Worm (Caenorhabditis elegans) whole organism, L4 larva: ENCODE measurements around the gene col-92.
A peak's percentile ranks its signal among the peaks of the same experiment; 100 is the strongest.

Source experiments
- F26F4.8 ChIP-seq: fragments of 200-800 bp; sonication (Bioruptor generic); conservative IDR thresholded peaks from 2 replicates; pipeline ENCODE4 v1.3.6; 2022; ENCODE audit warnings: missing genetic modification characterization, missing compliant biosample characterization
- F44E2.7 ChIP-seq: fragments of 200-800 bp; sonication (Bioruptor generic); IDR thresholded peaks from 2 replicates; pipeline ENCODE4 v2.1.2; 2022; ENCODE audit warnings: missing genetic modification characterization, missing compliant biosample characterization
- Y105C5A.15 ChIP-seq: fragments of 200-800 bp; sonication (Bioruptor generic); IDR thresholded peaks from 2 replicates; pipeline ENCODE4 v1.3.6; 2022; ENCODE audit warnings: missing genetic modification characterization, missing compliant biosample characterization
- Y48G9A.11 ChIP-seq: fragments of 200-800 bp; sonication (Bioruptor generic); IDR thresholded peaks from 2 replicates; pipeline ENCODE4 v1.3.6; 2022; ENCODE audit warnings: missing genetic modification reagents, missing genetic modification characterization, missing compliant biosample characterization
- ZK337.2 ChIP-seq: fragments of 200-800 bp; sonication (Bioruptor generic); IDR thresholded peaks from 2 replicates; pipeline ENCODE4 v1.3.6; 2022; ENCODE audit warnings: missing genetic modification reagents, missing genetic modification characterization, missing compliant biosample characterization
- arid-1 ChIP-seq: fragments of 200-800 bp; sonication (Bioruptor generic); conservative IDR thresholded peaks from 2 replicates; pipeline ENCODE4 v1.3.6; 2022; ENCODE audit warnings: missing genetic modification reagents, missing genetic modification characterization, missing compliant biosample characterization
- ceh-32 ChIP-seq: sonication (generic microtip); optimal IDR thresholded peaks from 2 replicates; lab custom pipeline; 2016; ENCODE audit warnings: mild to moderate bottlenecking, missing genetic modification characterization, missing compliant biosample characterization; ENCODE audit not compliant: poor library complexity
- ceh-62 ChIP-seq: sonication (generic microtip); optimal IDR thresholded peaks from 2 replicates; lab custom pipeline; 2017; ENCODE audit warnings: missing biosample characterization, missing genetic modification characterization
- ces-1 ChIP-seq: fragments of 150-350 bp; sonication (generic microtip); optimal IDR thresholded peaks from 4 replicates; lab custom pipeline; 2014; ENCODE audit warnings: missing biosample characterization, missing genetic modification reagents, missing genetic modification characterization
- ctbp-1 ChIP-seq: fragments of 200-800 bp; sonication (Bioruptor generic); IDR thresholded peaks from 2 replicates; pipeline ENCODE4 v1.3.6; 2022; ENCODE audit warnings: missing genetic modification reagents, missing genetic modification characterization, missing compliant biosample characterization
- daf-16 ChIP-seq, 3 experiments: sonication (generic microtip); optimal IDR thresholded peaks; 2 replicates each; lab custom pipeline; 2016 to 2017; ENCODE audit warnings: missing genetic modification characterization in 3 of 3, missing genetic modification reagents in 3 of 3, mild to moderate bottlenecking in 2 of 3, missing compliant biosample characterization in 2 of 3, missing biosample characterization in 1 of 3, moderate library complexity in 1 of 3
- daf-8 ChIP-seq: fragments of 200-800 bp; sonication (Bioruptor generic); IDR thresholded peaks from 2 replicates; pipeline ENCODE4 v1.3.6; 2022; ENCODE audit warnings: missing genetic modification characterization, missing compliant biosample characterization
- dpl-1 ChIP-seq: fragments of 150-350 bp; optimal IDR thresholded peaks from 2 replicates; lab custom pipeline; 2014; ENCODE audit warnings: missing biosample characterization, missing genetic modification reagents, missing genetic modification characterization
- duxl-1 ChIP-seq: sonication (generic microtip); optimal IDR thresholded peaks from 2 replicates; lab custom pipeline; 2016; ENCODE audit warnings: mild to moderate bottlenecking, missing genetic modification characterization, moderate library complexity, missing compliant biosample characterization; ENCODE audit not compliant: poor library complexity
- dve-1 ChIP-seq: sonication (generic microtip); optimal IDR thresholded peaks from 2 replicates; lab custom pipeline; 2017; ENCODE audit warnings: antibody characterized with exemption, mild to moderate bottlenecking, missing genetic modification characterization, missing compliant biosample characterization; ENCODE audit not compliant: insufficient read depth
- egl-43 ChIP-seq: fragments of 200-800 bp; sonication (Bioruptor generic); IDR thresholded peaks from 2 replicates; pipeline ENCODE4 v1.3.6; 2022; ENCODE audit warnings: missing genetic modification reagents, missing genetic modification characterization, missing compliant biosample characterization
- fkh-10 ChIP-seq: fragments of 150-350 bp; optimal IDR thresholded peaks from 2 replicates; lab custom pipeline; 2014; ENCODE audit warnings: missing biosample characterization, missing genetic modification reagents, missing genetic modification characterization
- fos-1 ChIP-seq: fragments of 150-350 bp; optimal IDR thresholded peaks from 2 replicates; lab custom pipeline; 2014; ENCODE audit warnings: missing biosample characterization, missing genetic modification characterization
- hif-1 ChIP-seq, 2 experiments: sonication (generic microtip); optimal IDR thresholded peaks; 2 replicates each; lab custom pipeline; 2016 to 2017; ENCODE audit warnings: missing compliant biosample characterization in 2 of 2, missing genetic modification characterization in 2 of 2, missing genetic modification reagents in 2 of 2, missing genotype in 2 of 2, mild to moderate bottlenecking in 1 of 2
- hlh-11 ChIP-seq: fragments of 200-800 bp; sonication (Bioruptor generic); optimal IDR thresholded peaks from 2 replicates; lab custom pipeline; 2018; ENCODE audit warnings: mild to moderate bottlenecking, missing genetic modification characterization, missing compliant biosample characterization
- hlh-30 ChIP-seq: sonication (generic microtip); optimal IDR thresholded peaks from 2 replicates; lab custom pipeline; 2017; ENCODE audit warnings: antibody characterized with exemption, mild to moderate bottlenecking, missing genetic modification characterization, missing compliant biosample characterization; ENCODE audit not compliant: insufficient read depth
- hmg-1.1 ChIP-seq: fragments of 200-800 bp; sonication (Bioruptor generic); IDR thresholded peaks from 2 replicates; pipeline ENCODE4 v1.3.6; 2022; ENCODE audit warnings: missing genetic modification reagents, missing genetic modification characterization, missing compliant biosample characterization
- jun-1 ChIP-seq: fragments of 150-350 bp; optimal IDR thresholded peaks from 2 replicates; lab custom pipeline; 2014; ENCODE audit warnings: missing biosample characterization, missing genetic modification reagents, missing genetic modification characterization
- lim-7 ChIP-seq: fragments of 200-800 bp; sonication (Bioruptor generic); IDR thresholded peaks from 2 replicates; pipeline ENCODE4 v1.3.6; 2022; ENCODE audit warnings: missing genetic modification characterization, missing compliant biosample characterization
- lin-13 ChIP-seq: fragments of 150-350 bp; optimal IDR thresholded peaks from 2 replicates; lab custom pipeline; 2014; ENCODE audit warnings: missing biosample characterization, missing genetic modification reagents, missing genetic modification characterization
- lin-15B ChIP-seq: fragments of 150-350 bp; sonication (generic microtip); optimal IDR thresholded peaks from 3 replicates; lab custom pipeline; 2014; ENCODE audit warnings: missing biosample characterization, missing genetic modification characterization
- lin-29 ChIP-seq: fragments of 200-800 bp; sonication (Bioruptor generic); IDR thresholded peaks from 2 replicates; pipeline ENCODE4 v1.3.6; 2022; ENCODE audit warnings: missing genetic modification reagents, missing genetic modification characterization, missing compliant biosample characterization
- lin-38 ChIP-seq: fragments of 200-800 bp; sonication (Bioruptor generic); IDR thresholded peaks from 2 replicates; pipeline ENCODE4 v1.3.6; 2022; ENCODE audit warnings: missing genetic modification reagents, missing genetic modification characterization, missing compliant biosample characterization
- lsy-2 ChIP-seq, 2 experiments: fragments of 150-350 bp in 1 of 2; sonication (generic microtip) in 1 of 2; optimal IDR thresholded peaks; 2 replicates each; lab custom pipeline; 2014 to 2017; ENCODE audit warnings: missing biosample characterization in 2 of 2, missing genetic modification characterization in 2 of 2
- mep-1 ChIP-seq: fragments of 150-350 bp; sonication (generic microtip); optimal IDR thresholded peaks from 3 replicates; lab custom pipeline; 2014; ENCODE audit warnings: missing biosample characterization, missing genetic modification characterization
- mxl-2 ChIP-seq: fragments of 200-800 bp; sonication (Bioruptor generic); conservative IDR thresholded peaks from 2 replicates; pipeline ENCODE4 v1.3.6; 2022; ENCODE audit warnings: missing genetic modification reagents, missing genetic modification characterization, missing compliant biosample characterization
- nhr-10 ChIP-seq: fragments of 150-350 bp; optimal IDR thresholded peaks from 2 replicates; lab custom pipeline; 2014; ENCODE audit warnings: missing biosample characterization, missing genetic modification characterization
- nhr-102 ChIP-seq: sonication (generic microtip); optimal IDR thresholded peaks from 2 replicates; lab custom pipeline; 2016; ENCODE audit warnings: mild to moderate bottlenecking, missing genetic modification characterization, moderate library complexity, missing compliant biosample characterization
- nhr-11 ChIP-seq: fragments of 150-350 bp; optimal IDR thresholded peaks from 2 replicates; lab custom pipeline; 2014; ENCODE audit warnings: missing biosample characterization, missing genetic modification characterization
- nhr-237 ChIP-seq: sonication (generic microtip); optimal IDR thresholded peaks from 2 replicates; lab custom pipeline; 2017; ENCODE audit warnings: missing biosample characterization, missing genetic modification characterization
- nhr-28 ChIP-seq: fragments of 150-350 bp; optimal IDR thresholded peaks from 2 replicates; lab custom pipeline; 2014; ENCODE audit warnings: missing biosample characterization, missing genetic modification characterization
- nhr-42 ChIP-seq: fragments of 200-800 bp; sonication (Bioruptor generic); IDR thresholded peaks from 2 replicates; pipeline ENCODE4 v1.3.6; 2022; ENCODE audit warnings: missing genetic modification characterization, missing compliant biosample characterization
- nhr-6 ChIP-seq: fragments of 150-350 bp; optimal IDR thresholded peaks from 2 replicates; lab custom pipeline; 2014; ENCODE audit warnings: missing biosample characterization, missing genetic modification characterization
- nhr-77 ChIP-seq: fragments of 150-350 bp; optimal IDR thresholded peaks from 2 replicates; lab custom pipeline; 2014; ENCODE audit warnings: missing biosample characterization, missing genetic modification characterization
- pqm-1 ChIP-seq: sonication (generic microtip); optimal IDR thresholded peaks from 2 replicates; lab custom pipeline; 2017; ENCODE audit warnings: missing biosample characterization, missing genetic modification characterization
- saeg-2 ChIP-seq: fragments of 200-800 bp; sonication (Bioruptor generic); IDR thresholded peaks from 2 replicates; pipeline ENCODE4 v1.3.6; 2022; ENCODE audit warnings: missing genetic modification reagents, missing genetic modification characterization, missing compliant biosample characterization
- sdz-12 ChIP-seq: fragments of 200-800 bp; sonication (Bioruptor generic); optimal IDR thresholded peaks from 2 replicates; lab custom pipeline; 2018; ENCODE audit warnings: mild to moderate bottlenecking, missing genetic modification characterization, missing compliant biosample characterization
- set-16 ChIP-seq: fragments of 200-800 bp; sonication (Bioruptor generic); IDR thresholded peaks from 2 replicates; pipeline ENCODE4 v1.3.6; 2022; ENCODE audit warnings: missing genetic modification reagents, missing genetic modification characterization, missing compliant biosample characterization
- snpc-4 ChIP-seq: fragments of 150-350 bp; optimal IDR thresholded peaks from 2 replicates; lab custom pipeline; 2014; ENCODE audit warnings: missing biosample characterization, missing genetic modification characterization
- tag-97 ChIP-seq: fragments of 200-800 bp; sonication (Bioruptor generic); IDR thresholded peaks from 2 replicates; pipeline ENCODE4 v1.3.6; 2022; ENCODE audit warnings: missing genetic modification characterization, missing compliant biosample characterization
- unc-130 ChIP-seq: sonication (generic microtip); optimal IDR thresholded peaks from 2 replicates; lab custom pipeline; 2016; ENCODE audit warnings: missing genetic modification reagents, missing genetic modification characterization, missing compliant biosample characterization
- vab-7 ChIP-seq: fragments of 200-800 bp; sonication (Bioruptor generic); IDR thresholded peaks from 2 replicates; pipeline ENCODE4 v1.3.6; 2022; ENCODE audit warnings: missing genetic modification reagents, missing genetic modification characterization, missing compliant biosample characterization
- zfp-3 ChIP-seq: fragments of 200-800 bp; sonication (Bioruptor generic); conservative IDR thresholded peaks from 2 replicates; pipeline ENCODE4 v1.3.6; 2022; ENCODE audit warnings: missing genetic modification reagents, missing genetic modification characterization, missing compliant biosample characterization
- ztf-11 ChIP-seq: fragments of 150-350 bp; optimal IDR thresholded peaks from 2 replicates; lab custom pipeline; 2014; ENCODE audit warnings: missing biosample characterization, missing genetic modification characterization

The col-92 gene

ce11 chrIII:11007552-11008272 is 24.7 kb upstream of the col-92 start, which contains the start of the genes fipr-17 and Y48A6B.3 (continued):
- TF ChIP-seq arid-1 (GFP tag; lab: Robert Waterston, UW) (peak; percentile 55; the same call in 1 of the 2 replicates), daf-8 (GFP tag; lab: Robert Waterston, UW) (no peak), hlh-11 (tag; lab: Kevin White, UChicago) (peak; percentile 51), unc-130 (GFP tag; lab: Kevin White, UChicago) (peak; percentile 39), lin-15B (peak; percentile 6), dve-1 (tag; lab: Kevin White, UChicago) (peak; percentile 80), lin-29 (no peak), jun-1 (tag; lab: Kevin White, UChicago) (no peak), fkh-10 (peak; percentile 67), ctbp-1 (GFP tag; lab: Robert Waterston, UW) (no peak), saeg-2 (no peak), nhr-42 (GFP tag; lab: Robert Waterston, UW) (0 out of 2 replicates have a peak, but pooled peaks have one; percentile 63), lin-38 (peak; percentile 98), set-16 (no peak), hif-1 (tag; optimal IDR thresholded peaks at IDR 0.05; lab: Kevin White, UChicago) (peak in 1 of 2 experiments; percentile 65), hlh-30 (tag; lab: Kevin White, UChicago) (peak; percentile 59), nhr-10 (tag; lab: Kevin White, UChicago) (no peak), sdz-12 (GFP tag; lab: Kevin White, UChicago) (no peak), mxl-2 (GFP tag; lab: Robert Waterston, UW) (no peak), nhr-102 (tag; lab: Kevin White, UChicago) (peak; percentile 19), ceh-62 (tag; lab: Kevin White, UChicago) (no peak), duxl-1 (tag; lab: Kevin White, UChicago) (peak; percentile 60), daf-16 (GFP tag; optimal IDR thresholded peaks at IDR 0.05; lab: Kevin White, UChicago) (no peak), daf-16 (tag; optimal IDR thresholded peaks at IDR 0.05; lab: Kevin White, UChicago) (no peak), Y105C5A.15 (GFP tag; lab: Robert Waterston, UW) (no peak), pqm-1 (tag; lab: Kevin White, UChicago) (no peak), egl-43 (GFP tag; lab: Robert Waterston, UW) (no peak), nhr-237 (tag; lab: Kevin White, UChicago) (no peak), Y48G9A.11 (GFP tag; lab: Robert Waterston, UW) (no peak), ZK337.2 (no peak), zfp-3 (GFP tag; lab: Robert Waterston, UW) (no peak), lim-7 (GFP tag; lab: Robert Waterston, UW) (no peak), hmg-1.1 (GFP tag; lab: Robert Waterston, UW) (peak; percentile 57), nhr-28 (tag; lab: Kevin White, UChicago) (peak; percentile 66), mep-1 (peak; percentile 72), F44E2.7 (GFP tag; lab: Robert Waterston, UW) (no peak), lin-13 (GFP tag; lab: Kevin White, UChicago) (peak; percentile 76), ztf-11 (tag; lab: Kevin White, UChicago) (no peak), ces-1 (GFP tag; lab: Kevin White, UChicago) (peak; percentile 13), dpl-1 (peak; percentile 97), snpc-4 (tag; lab: Kevin White, UChicago) (no peak), tag-97 (GFP tag; lab: Robert Waterston, UW) (no peak), lsy-2 (tag; optimal IDR thresholded peaks at IDR 0.05; lab: Kevin White, UChicago) (peak in 1 of 2 experiments; percentile 91), vab-7 (GFP tag; lab: Robert Waterston, UW) (no peak), fos-1 (tag; lab: Kevin White, UChicago) (no peak), nhr-77 (tag; lab: Kevin White, UChicago) (peak; percentile 75), F26F4.8 (GFP tag; lab: Robert Waterston, UW) (no peak), ceh-32 (tag; lab: Kevin White, UChicago) (no peak), nhr-11 (peak; percentile 68), nhr-6 (tag; lab: Kevin White, UChicago) (peak; percentile 90)
